Fruit fly (Drosophila melanogaster): Measurements from ENCODE around the gene CG12538.

DNA sequence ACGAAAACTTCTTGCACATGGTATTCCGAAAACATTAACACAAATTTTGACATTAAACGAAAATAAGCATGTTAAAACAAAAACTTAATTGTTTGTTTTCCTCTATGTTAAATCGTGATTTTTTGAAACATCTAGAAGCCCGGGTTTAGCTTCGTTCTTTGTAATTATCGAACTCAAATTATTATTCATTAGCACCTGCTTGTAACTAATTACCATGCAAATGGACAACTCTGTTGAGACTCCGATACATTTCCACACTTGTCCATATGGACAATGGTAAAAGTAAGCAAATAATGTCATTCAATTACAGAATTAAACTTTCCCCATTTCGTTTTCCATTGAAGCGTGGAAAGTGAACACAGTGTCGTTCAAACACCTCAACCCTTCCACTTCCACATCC is 5.9 kb upstream of the CG12538 start, which contains the start of gene CG46457:
- TF ChIP-seq EcR (GFP tag; optimal IDR thresholded peaks at IDR 0.05) (no peak), CG8478 (optimal IDR thresholded peaks at IDR 0.05) (no peak), Dll (optimal IDR thresholded peaks at IDR 0.05) (no peak), pan (optimal IDR thresholded peaks at IDR 0.05) (no peak), psq (optimal IDR thresholded peaks at IDR 0.05) (no peak)

All from whole organism.